Fruit fly (Drosophila melanogaster) whole organism, adult: ENCODE data around the gene pix.

ENCODE experiments used
- CG11617 ChIP-seq: fragments of 200-800 bp; sonication (Bioruptor generic); optimal IDR thresholded peaks from 2 replicates; lab custom pipeline; 2017; ENCODE audit warnings: mild to moderate bottlenecking, missing biosample characterization, missing genetic modification reagents, missing genetic modification characterization
- CG12768 ChIP-seq: fragments of 200-800 bp; sonication (Bioruptor generic); optimal IDR thresholded peaks from 2 replicates; lab custom pipeline; 2017; ENCODE audit warnings: missing biosample characterization, missing genetic modification characterization, mild to moderate bottlenecking, moderate library complexity, missing genetic modification reagents
- CG14711 ChIP-seq: fragments of 200-800 bp; sonication (Bioruptor generic); optimal IDR thresholded peaks from 2 replicates; lab custom pipeline; 2018; ENCODE audit warnings: missing biosample characterization, mild to moderate bottlenecking, missing genetic modification characterization, moderate library complexity
- CG1620 ChIP-seq: fragments of 200-800 bp; sonication (Bioruptor generic); optimal IDR thresholded peaks from 2 replicates; lab custom pipeline; 2016; ENCODE audit warnings: missing biosample characterization, missing genetic modification characterization
- CG33017 ChIP-seq: fragments of 200-800 bp; sonication (Bioruptor generic); optimal IDR thresholded peaks from 2 replicates; lab custom pipeline; 2018; ENCODE audit warnings: missing biosample characterization, mild to moderate bottlenecking, missing genetic modification characterization, moderate library complexity
- CG5204 ChIP-seq: fragments of 200-800 bp; sonication (Bioruptor generic); optimal IDR thresholded peaks from 2 replicates; lab custom pipeline; 2016; ENCODE audit warnings: missing biosample characterization, missing genetic modification characterization
- CG7045 ChIP-seq: fragments of 200-800 bp; sonication (Bioruptor generic); optimal IDR thresholded peaks from 2 replicates; lab custom pipeline; 2017; ENCODE audit warnings: missing biosample characterization, mild to moderate bottlenecking, missing genetic modification characterization
- CG7101 ChIP-seq: fragments of 200-800 bp; sonication (Bioruptor generic); optimal IDR thresholded peaks from 2 replicates; lab custom pipeline; 2018; ENCODE audit warnings: missing biosample characterization, mild to moderate bottlenecking, missing genetic modification characterization, moderate library complexity
- Clk ChIP-seq: fragments of 200-800 bp; sonication (Bioruptor generic); optimal IDR thresholded peaks from 2 replicates; lab custom pipeline; 2017; ENCODE audit warnings: missing biosample characterization, missing genetic modification characterization
- Crg-1 ChIP-seq: fragments of 200-800 bp; sonication (Bioruptor generic); optimal IDR thresholded peaks from 2 replicates; lab custom pipeline; 2016; ENCODE audit warnings: missing biosample characterization, missing genetic modification characterization
- Hr96 ChIP-seq: fragments of 200-800 bp; sonication (Bioruptor generic); optimal IDR thresholded peaks from 2 replicates; lab custom pipeline; 2016; ENCODE audit warnings: missing biosample characterization, missing genetic modification characterization
- Mnt ChIP-seq: fragments of 200-800 bp; sonication (Bioruptor generic); optimal IDR thresholded peaks from 2 replicates; lab custom pipeline; 2016; ENCODE audit warnings: missing biosample characterization, mild to moderate bottlenecking, missing genetic modification characterization
- bab1 ChIP-seq: fragments of 200-800 bp; sonication (Bioruptor generic); optimal IDR thresholded peaks from 3 replicates; lab custom pipeline; 2019; ENCODE audit warnings: missing biosample characterization, mild to moderate bottlenecking, missing genetic modification characterization, moderate library complexity
- cic ChIP-seq: fragments of 200-800 bp; sonication (Bioruptor generic); optimal IDR thresholded peaks from 2 replicates; lab custom pipeline; 2017; ENCODE audit warnings: missing biosample characterization, mild to moderate bottlenecking, missing genetic modification characterization, moderate library complexity
- cnc ChIP-seq, 2 experiments: fragments of >200 bp; optimal IDR thresholded peaks; 2 replicates each; lab custom pipeline; 2017
- kay ChIP-seq: fragments of 200-800 bp; sonication (Bioruptor generic); peaks from one replicate; lab custom pipeline; 2016; ENCODE audit warnings: missing biosample characterization, missing genetic modification characterization, borderline replicate concordance
- ovo ChIP-seq: fragments of 200-800 bp; sonication (Bioruptor generic); optimal IDR thresholded peaks from 2 replicates; lab custom pipeline; 2016; ENCODE audit warnings: missing biosample characterization, missing genetic modification characterization
- pad ChIP-seq: fragments of 200-800 bp; sonication (Bioruptor generic); optimal IDR thresholded peaks from 3 replicates; lab custom pipeline; 2017; ENCODE audit warnings: missing biosample characterization, missing genetic modification characterization, mild to moderate bottlenecking, moderate library complexity, missing genetic modification reagents
- tj ChIP-seq: fragments of 200-800 bp; sonication (Bioruptor generic); optimal IDR thresholded peaks from 3 replicates; lab custom pipeline; 2017; ENCODE audit warnings: missing biosample characterization, mild to moderate bottlenecking, missing genetic modification characterization, moderate library complexity
- toe ChIP-seq: fragments of 200-800 bp; sonication (Bioruptor generic); optimal IDR thresholded peaks from 2 replicates; lab custom pipeline; 2016; ENCODE audit warnings: missing biosample characterization, missing genetic modification characterization

The pix gene

DNA sequence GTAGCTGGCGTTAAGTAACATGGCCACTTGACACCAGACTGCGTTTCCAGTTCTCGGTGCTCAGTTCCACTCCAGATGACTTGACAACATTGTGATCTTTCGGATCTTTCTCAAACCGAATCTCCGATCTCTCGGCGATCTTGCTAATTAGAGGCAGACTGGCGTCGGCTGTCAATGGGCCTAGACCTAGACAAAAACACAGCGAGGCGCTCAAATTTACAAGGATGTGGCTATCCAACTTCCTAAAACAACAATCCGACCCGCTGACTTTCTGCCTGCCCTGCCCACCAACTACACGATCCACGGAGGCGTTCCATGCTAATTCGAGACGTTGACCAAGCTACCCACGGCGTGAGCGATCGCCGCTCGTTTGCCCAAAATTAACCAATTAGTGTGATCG lies 39.2 kb upstream of the pix start:
- no peak for TF ChIP-seq CG1620 (GFP tag; lab: Kevin White, UChicago)
- TF ChIP-seq ovo (GFP tag; lab: Kevin White, UChicago) = no peak
- TF ChIP-seq bab1 = no peak

DNA sequence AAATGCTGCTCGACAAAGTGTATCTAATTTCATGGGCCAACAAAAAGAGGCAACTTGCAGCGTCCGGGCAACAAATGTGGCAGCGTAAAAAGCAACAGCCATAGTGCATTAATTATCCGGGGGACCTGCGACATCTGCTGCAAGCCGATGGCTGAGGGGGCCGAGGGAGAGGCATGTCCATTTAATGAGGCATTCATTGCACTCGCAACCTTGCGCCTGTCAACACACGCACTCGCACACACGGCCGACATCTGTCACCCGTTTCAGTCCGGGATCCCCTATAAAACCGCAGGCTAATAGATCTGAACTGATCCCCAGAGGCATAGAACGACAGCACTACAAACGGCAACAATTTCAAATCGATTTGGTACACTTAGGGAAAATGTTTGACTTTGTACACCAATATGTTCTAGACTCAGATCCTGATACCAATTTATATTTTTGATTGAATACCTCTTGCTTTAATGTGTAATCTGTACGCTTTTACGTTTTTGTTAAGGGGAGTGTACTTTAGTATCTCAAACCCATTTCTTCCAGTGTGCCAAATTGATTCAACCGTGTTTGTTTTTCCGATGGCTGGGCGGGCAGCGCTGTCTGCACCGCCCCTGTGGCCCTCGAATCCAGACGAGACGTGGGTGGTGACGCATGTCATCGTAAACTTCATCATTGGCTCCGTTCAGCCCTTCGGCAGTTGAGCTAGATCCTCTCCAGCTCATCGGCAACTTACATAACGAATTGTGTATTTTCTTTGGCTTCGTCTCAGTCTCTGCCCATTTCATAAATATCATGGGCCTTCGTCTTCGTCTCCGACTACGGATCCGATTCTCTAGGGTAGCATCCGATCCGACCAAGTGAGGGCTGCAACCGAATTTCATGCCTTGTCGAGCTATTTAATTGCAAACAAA lies 37.2 kb upstream of the pix start:
- TF ChIP-seq CG12768 (GFP tag; lab: Kevin White, UChicago) (no peak), Mnt (GFP tag; lab: Kevin White, UChicago) (no peak), Crg-1 (GFP tag; lab: Kevin White, UChicago) (no peak), CG1620 (GFP tag; lab: Kevin White, UChicago) (no peak), CG7045 (GFP tag; lab: Kevin White, UChicago) (no peak), pad (GFP tag; lab: Kevin White, UChicago) (no peak), CG5204 (GFP tag; lab: Kevin White, UChicago) (no peak), toe (GFP tag; lab: Kevin White, UChicago) (no peak), Clk (no peak), CG33017 (tag; lab: Kevin White, UChicago) (no peak), kay (GFP tag; lab: Kevin White, UChicago) (no peak), Hr96 (GFP tag; lab: Kevin White, UChicago) (no peak), cic (GFP tag; lab: Kevin White, UChicago) (no peak), cnc (optimal IDR thresholded peaks at IDR 0.05; lab: Kevin White, UChicago) (no peak), tj (GFP tag; lab: Kevin White, UChicago) (no peak), CG7101 (tag; lab: Kevin White, UChicago) (no peak), ovo (GFP tag; lab: Kevin White, UChicago) (no peak), bab1 (no peak)

DNA sequence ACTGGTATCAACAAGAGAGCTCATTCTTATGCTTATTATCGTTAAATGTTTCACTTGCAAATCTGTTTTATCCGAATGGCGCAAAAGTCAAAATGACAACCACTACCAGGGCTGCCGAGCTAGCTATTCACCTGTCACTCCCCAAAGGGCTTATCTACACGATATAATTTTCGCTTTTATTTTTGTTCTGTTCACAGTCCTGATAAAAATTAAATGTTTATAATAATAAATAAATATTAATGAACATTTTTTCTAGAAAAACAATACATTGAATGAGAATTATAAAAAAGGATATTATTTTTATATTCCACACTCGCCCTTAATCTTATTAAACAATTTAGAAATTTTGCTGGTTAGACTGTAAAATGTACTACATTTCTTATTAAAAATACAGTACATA lies 35.2 kb upstream of the pix start, which contains the start of gene CG5194:
TSS of gene CG5194 (minus strand) at position 101 of the 400 bp plus-strand sequence.
- TF ChIP-seq CG14711 (tag; lab: Kevin White, UChicago) (no peak), ovo (GFP tag; lab: Kevin White, UChicago) (no peak), Crg-1 (GFP tag; lab: Kevin White, UChicago) (no peak), CG33017 (tag; lab: Kevin White, UChicago) (no peak), toe (GFP tag; lab: Kevin White, UChicago) (no peak), tj (GFP tag; lab: Kevin White, UChicago) (no peak), CG11617 (GFP tag; lab: Kevin White, UChicago) (no peak)

DNA sequence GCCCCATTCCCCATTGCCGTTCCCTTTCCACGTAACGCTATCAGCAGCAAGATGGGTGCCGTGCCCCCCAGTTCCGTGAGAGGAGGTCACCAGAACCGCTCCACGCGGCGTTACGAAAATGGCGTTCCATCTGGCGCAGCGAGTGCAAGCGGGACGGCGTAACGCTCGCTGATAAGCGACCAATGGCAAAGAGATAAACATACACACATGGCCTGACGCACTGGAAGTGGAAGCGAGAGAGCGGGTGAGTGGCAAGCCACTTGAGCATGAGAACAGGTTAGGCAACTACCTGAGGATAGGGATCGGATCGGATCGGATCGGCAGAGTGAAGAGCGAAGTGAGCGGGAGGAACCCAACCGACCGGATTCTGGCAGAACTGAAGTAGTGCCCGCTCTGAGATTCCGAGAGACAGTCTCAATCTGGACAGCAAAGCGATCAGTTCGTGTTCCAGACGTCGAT lies 30.3 kb upstream of the pix start, which contains the start of gene Doc3:
TSS of gene Doc3 (plus strand) at position 409 of the 459 bp plus-strand sequence.
- TF ChIP-seq cnc (optimal IDR thresholded peaks at IDR 0.05; lab: Kevin White, UChicago) = no peak
- TF ChIP-seq CG12768 (GFP tag; lab: Kevin White, UChicago) = no peak
- TF ChIP-seq Mnt (GFP tag; lab: Kevin White, UChicago) = no peak
- no peak for TF ChIP-seq toe (GFP tag; lab: Kevin White, UChicago)
- TF ChIP-seq tj (GFP tag; lab: Kevin White, UChicago) = no peak

DNA sequence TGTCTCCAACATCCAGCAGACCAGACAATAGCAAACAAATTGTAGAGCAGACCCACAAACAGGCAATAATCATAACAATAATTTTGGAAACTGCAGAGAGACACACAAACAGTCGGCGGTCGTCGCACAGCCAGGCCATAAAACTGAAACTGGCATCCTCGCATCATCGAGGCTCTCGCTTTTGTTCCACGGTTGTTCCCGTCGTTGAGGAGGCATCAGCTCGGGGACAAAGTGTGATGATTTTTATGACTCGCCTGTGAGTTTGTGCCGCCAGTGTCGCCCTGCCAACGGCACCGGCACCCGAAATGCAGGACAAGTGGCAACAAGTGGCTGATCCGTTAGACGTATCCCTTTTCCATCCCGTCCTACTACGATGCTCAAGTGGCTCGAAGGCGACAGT lies 28.8 kb upstream of the pix start:
- TF ChIP-seq Hr96 (GFP tag; lab: Kevin White, UChicago) (no peak), Clk (no peak), pad (GFP tag; lab: Kevin White, UChicago) (no peak), CG1620 (GFP tag; lab: Kevin White, UChicago) (no peak), CG5204 (GFP tag; lab: Kevin White, UChicago) (no peak), CG7101 (tag; lab: Kevin White, UChicago) (no peak), CG11617 (GFP tag; lab: Kevin White, UChicago) (no peak), bab1 (no peak), kay (GFP tag; lab: Kevin White, UChicago) (no peak), toe (GFP tag; lab: Kevin White, UChicago) (no peak), cic (GFP tag; lab: Kevin White, UChicago) (no peak), cnc (optimal IDR thresholded peaks at IDR 0.05; lab: Kevin White, UChicago) (no peak), tj (GFP tag; lab: Kevin White, UChicago) (no peak), Crg-1 (GFP tag; lab: Kevin White, UChicago) (no peak), CG7045 (GFP tag; lab: Kevin White, UChicago) (no peak), CG33017 (tag; lab: Kevin White, UChicago) (no peak), CG12768 (GFP tag; lab: Kevin White, UChicago) (no peak), CG14711 (tag; lab: Kevin White, UChicago) (no peak), Mnt (GFP tag; lab: Kevin White, UChicago) (no peak)

DNA sequence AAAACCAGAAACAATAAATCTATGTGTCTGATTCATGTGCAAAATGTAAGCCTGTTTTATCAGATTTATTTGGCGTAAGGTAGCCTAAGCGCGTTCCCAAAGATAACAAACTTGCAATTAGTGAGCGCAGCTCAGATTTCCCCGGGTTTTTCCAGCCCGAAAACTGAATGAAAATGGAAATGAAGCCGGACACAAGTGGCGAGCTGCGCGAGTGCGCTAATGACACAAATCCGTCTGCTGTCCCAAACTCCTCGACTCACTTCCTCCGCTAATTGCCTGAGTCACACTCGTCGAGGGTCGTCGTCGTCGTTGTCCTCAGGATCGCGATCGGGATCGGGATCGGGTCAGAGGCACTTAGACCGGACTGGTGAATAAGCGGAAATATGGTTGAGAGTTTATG lies 28.0 kb upstream of the pix start:
- TF ChIP-seq CG11617 (GFP tag; lab: Kevin White, UChicago) (no peak), cic (GFP tag; lab: Kevin White, UChicago) (no peak), kay (GFP tag; lab: Kevin White, UChicago) (no peak), Clk (no peak), cnc (optimal IDR thresholded peaks at IDR 0.05; lab: Kevin White, UChicago) (no peak), Crg-1 (GFP tag; lab: Kevin White, UChicago) (no peak), pad (GFP tag; lab: Kevin White, UChicago) (no peak), ovo (GFP tag; lab: Kevin White, UChicago) (no peak)
